Worm (Caenorhabditis elegans) whole organism, L4/young adult: ENCODE results near the gene col-71.

Source experiments
- W03F9.2 ChIP-seq: fragments of 150-350 bp; optimal IDR thresholded peaks from 2 replicates; lab custom pipeline; 2014; ENCODE audit warnings: missing biosample characterization, missing genetic modification characterization
- dao-5 ChIP-seq: sonication (generic microtip); optimal IDR thresholded peaks from 2 replicates; lab custom pipeline; 2016; ENCODE audit warnings: missing genotype, missing genetic modification characterization, moderate library complexity, missing compliant biosample characterization

ce11 chrII:3527460-3527859 lies 25.1 kb upstream of the col-71 start:
- TF ChIP-seq W03F9.2 (no peak), dao-5 (tag; lab: Kevin White, UChicago) (no peak)
